Fruit fly (Drosophila melanogaster): ENCODE measurements around the gene CG13000.
A peak's percentile ranks its signal among the peaks of the same experiment; 100 is the strongest.

dm6 chrX:16940426-16941058, 7.7 kb downstream of the CG13000 start, which contains the start of gene wus:
- peak; percentile 16 for TF ChIP-seq topi (GFP tag; optimal IDR thresholded peaks at IDR 0.05)
- TF ChIP-seq Hr39 (GFP tag; optimal IDR thresholded peaks at IDR 0.05) = no peak
- no peak for TF ChIP-seq Sox15 (GFP tag; optimal IDR thresholded peaks at IDR 0.05)
- TF ChIP-seq CG32006 (GFP tag; optimal IDR thresholded peaks at IDR 0.05) = no peak
- TF ChIP-seq CG6854 (GFP tag; optimal IDR thresholded peaks at IDR 0.05) = peak; percentile 61
- peak; percentile 4 for TF ChIP-seq CG6276 (GFP tag; optimal IDR thresholded peaks at IDR 0.05)
- TF ChIP-seq OdsH (GFP tag; optimal IDR thresholded peaks at IDR 0.05) = no peak
- TF ChIP-seq ss (GFP tag; optimal IDR thresholded peaks at IDR 0.05) = no peak
- peak; percentile 12 for TF ChIP-seq Met (GFP tag; optimal IDR thresholded peaks at IDR 0.05)
- TF ChIP-seq acj6 (GFP tag; optimal IDR thresholded peaks at IDR 0.05) = no peak
- TF ChIP-seq CG4318 (GFP tag; optimal IDR thresholded peaks at IDR 0.05) = no peak
- no peak for TF ChIP-seq fkh (GFP tag; optimal IDR thresholded peaks at IDR 0.05)
- no peak for TF ChIP-seq Eip75B (GFP tag; optimal IDR thresholded peaks at IDR 0.05)
- TF ChIP-seq Lpt (GFP tag; optimal IDR thresholded peaks at IDR 0.05) = no peak

Data from whole organism, prepupa.